Worm (Caenorhabditis elegans): ENCODE measurements around the gene arrd-14.

The arrd-14 gene

ce11 chrII:13715333-13715732 lies 36.8 kb upstream of the arrd-14 start:
- TF ChIP-seq K12H6.12 (tag; optimal IDR thresholded peaks at IDR 0.05) (no peak), madf-8 (GFP tag; conservative IDR thresholded peaks at IDR 0.05) (no peak), nhr-179 (tag; optimal IDR thresholded peaks at IDR 0.05) (no peak), dpl-1 (GFP tag; optimal IDR thresholded peaks at IDR 0.05) (no peak), pbrm-1 (GFP tag; IDR thresholded peaks at IDR 0.05) (no peak), zfh-2 (GFP tag; conservative IDR thresholded peaks at IDR 0.05) (no peak), mxl-1 (tag; optimal IDR thresholded peaks at IDR 0.05) (no peak), xnd-1 (tag; optimal IDR thresholded peaks at IDR 0.05) (no peak), sptf-2 (GFP tag; optimal IDR thresholded peaks at IDR 0.05) (no peak), snpc-1.1 (tag; optimal IDR thresholded peaks at IDR 0.05; ENCODE audit: insufficient read depth) (no peak), lir-1 (GFP tag; conservative IDR thresholded peaks at IDR 0.05) (no peak), egl-18 (GFP tag; IDR thresholded peaks at IDR 0.05) (no peak), dox-1 (GFP tag; IDR thresholded peaks at IDR 0.05) (no peak), snpc-3.4 (tag; optimal IDR thresholded peaks at IDR 0.05) (no peak), attf-3 (GFP tag; conservative IDR thresholded peaks at IDR 0.05) (no peak), ztf-26 (tag; optimal IDR thresholded peaks at IDR 0.05) (no peak), cebp-2 (GFP tag; IDR thresholded peaks at IDR 0.05) (no peak), snpc-1.3 (tag; optimal IDR thresholded peaks at IDR 0.05; ENCODE audit: insufficient read depth) (no peak), F37B4.10 (GFP tag; IDR thresholded peaks at IDR 0.05) (no peak), lin-40 (tag; optimal IDR thresholded peaks at IDR 0.05) (no peak)

ce11 chrII:13715733-13716132 lies 36.4 kb upstream of the arrd-14 start, which contains the start of gene zipt-2.3:
Gene zipt-2.3, minus strand, starts transcription at chrII:13715879.
- no peak for TF ChIP-seq nhr-120 (GFP tag; IDR thresholded peaks at IDR 0.05)
- peak; percentile 85 for TF ChIP-seq nhr-80 (tag; optimal IDR thresholded peaks at IDR 0.05)
- TF ChIP-seq snpc-3.4 (tag; optimal IDR thresholded peaks at IDR 0.05): no peak
- no peak for TF ChIP-seq Y95B8A.8 (GFP tag; IDR thresholded peaks at IDR 0.05)

ce11 chrII:13717393-13718367 lies 34.4 kb upstream of the arrd-14 start:
- TF ChIP-seq F52B5.7 (tag; optimal IDR thresholded peaks at IDR 0.05) (no peak), fkh-3 (tag; optimal IDR thresholded peaks at IDR 0.05) (no peak), hrde-1 (tag; optimal IDR thresholded peaks at IDR 0.05; ENCODE audit: borderline replicate concordance) (no peak), nhr-27 (tag; optimal IDR thresholded peaks at IDR 0.05) (no peak), sea-2 (GFP tag; IDR thresholded peaks at IDR 0.05) (no peak), pbrm-1 (GFP tag; IDR thresholded peaks at IDR 0.05) (0 out of 2 replicates have a peak, but pooled peaks have one; percentile 48), ceh-27 (GFP tag; optimal IDR thresholded peaks at IDR 0.05) (no peak), ztf-18 (tag; optimal IDR thresholded peaks at IDR 0.05) (no peak), hmg-20 (GFP tag; IDR thresholded peaks at IDR 0.05) (no peak), rcor-1 (GFP tag; IDR thresholded peaks at IDR 0.05) (no peak; the same call in 1 of the 2 replicates), T26A5.8 (tag; optimal IDR thresholded peaks at IDR 0.05) (no peak), aptf-2 (GFP tag; conservative IDR thresholded peaks at IDR 0.05) (peak; percentile 80), F33H1.4 (GFP tag; IDR thresholded peaks at IDR 0.05) (peak; percentile 48), attf-5 (GFP tag; optimal IDR thresholded peaks at IDR 0.05) (no peak), F57A8.1 (GFP tag; optimal IDR thresholded peaks at IDR 0.05) (no peak), egl-44 (GFP tag; IDR thresholded peaks at IDR 0.05) (no peak), ceh-91 (GFP tag; IDR thresholded peaks at IDR 0.05) (no peak), D2030.7 (GFP tag; IDR thresholded peaks at IDR 0.05) (peak; percentile 74), dpl-1 (GFP tag; optimal IDR thresholded peaks at IDR 0.05) (no peak), ama-1 (optimal IDR thresholded peaks at IDR 0.05) (no peak), ama-1 (GFP tag; optimal IDR thresholded peaks at IDR 0.05) (no peak), ztf-22 (GFP tag; optimal IDR thresholded peaks at IDR 0.05) (no peak), F55B11.4 (tag; optimal IDR thresholded peaks at IDR 0.05; ENCODE audit: borderline replicate concordance, insufficient read depth) (no peak), tbx-9 (tag; optimal IDR thresholded peaks at IDR 0.05; ENCODE audit: borderline replicate concordance) (no peak), egl-18 (GFP tag; IDR thresholded peaks at IDR 0.05) (no peak)

All from whole organism, young adult.